Worm (Caenorhabditis elegans) whole organism, young adult: ENCODE results near the gene tbb-1.

Experiments
- B0261.1 ChIP-seq: sonication (generic microtip); optimal IDR thresholded peaks from 2 replicates; lab custom pipeline; 2016; ENCODE audit warnings: mild to moderate bottlenecking, missing genetic modification characterization, moderate library complexity, missing compliant biosample characterization
- F22D6.2 ChIP-seq: sonication (generic microtip); optimal IDR thresholded peaks from 2 replicates; lab custom pipeline; 2016; ENCODE audit warnings: mild to moderate bottlenecking, missing genetic modification characterization, missing compliant biosample characterization
- F23B12.7 ChIP-seq: sonication (generic microtip); optimal IDR thresholded peaks from 2 replicates; lab custom pipeline; 2017; ENCODE audit warnings: missing genetic modification characterization, mild to moderate bottlenecking, missing compliant biosample characterization, antibody characterized with exemption, moderate library complexity; ENCODE audit not compliant: insufficient read depth
- F37B4.10 ChIP-seq: fragments of 200-800 bp; sonication (Bioruptor generic); IDR thresholded peaks from 2 replicates; pipeline ENCODE4 v1.3.6; 2022; ENCODE audit warnings: missing genetic modification characterization, missing compliant biosample characterization
- F49E8.2 ChIP-seq: sonication (generic microtip); optimal IDR thresholded peaks from 3 replicates; lab custom pipeline; 2017; ENCODE audit warnings: missing genetic modification characterization, mild to moderate bottlenecking, missing compliant biosample characterization, antibody characterized with exemption, moderate library complexity; ENCODE audit not compliant: insufficient read depth
- F52B5.7 ChIP-seq: sonication (generic microtip); optimal IDR thresholded peaks from 2 replicates; lab custom pipeline; 2016; ENCODE audit warnings: mild to moderate bottlenecking, missing genetic modification characterization, missing compliant biosample characterization
- F57C9.4 ChIP-seq: sonication (generic microtip); optimal IDR thresholded peaks from 2 replicates; lab custom pipeline; 2017; ENCODE audit warnings: mild to moderate bottlenecking, missing genetic modification characterization, missing compliant biosample characterization
- T07F8.4 ChIP-seq: sonication (generic microtip); optimal IDR thresholded peaks from 2 replicates; lab custom pipeline; 2016; ENCODE audit warnings: mild to moderate bottlenecking, missing genetic modification characterization, moderate library complexity, missing compliant biosample characterization
- Y56A3A.18 ChIP-seq: fragments of 200-800 bp; sonication (Bioruptor generic); IDR thresholded peaks from 2 replicates; pipeline ENCODE4 v1.3.6; 2022; ENCODE audit warnings: missing genetic modification reagents, missing genetic modification characterization, missing compliant biosample characterization
- Y79H2A.3 ChIP-seq: fragments of 200-800 bp; sonication (Bioruptor generic); conservative IDR thresholded peaks from 2 replicates; pipeline ENCODE4 v1.3.6; 2022; ENCODE audit warnings: missing genetic modification reagents, missing genetic modification characterization, missing compliant biosample characterization
- Y95B8A.8 ChIP-seq: fragments of 200-800 bp; sonication (Bioruptor generic); IDR thresholded peaks from 2 replicates; pipeline ENCODE4 v1.3.6; 2022; ENCODE audit warnings: missing genetic modification reagents, missing genetic modification characterization, missing compliant biosample characterization
- ZK185.1 ChIP-seq: sonication (generic microtip); optimal IDR thresholded peaks from 2 replicates; lab custom pipeline; 2016; ENCODE audit warnings: mild to moderate bottlenecking, missing genetic modification characterization, missing compliant biosample characterization; ENCODE audit not compliant: poor library complexity, severe bottlenecking
- ama-1 ChIP-seq, 3 experiments: fragments of 150-350 bp in 1 of 3; sonication (generic microtip) in 2 of 3; optimal IDR thresholded peaks; 2 replicates each; lab custom pipeline; 2014 to 2018; ENCODE audit warnings: missing biosample characterization in 2 of 3, missing genetic modification characterization in 2 of 3, missing genetic modification reagents in 2 of 3
- aptf-2 ChIP-seq: fragments of 200-800 bp; sonication (Bioruptor generic); conservative IDR thresholded peaks from 2 replicates; pipeline ENCODE4 v1.3.6; 2022; ENCODE audit warnings: missing genetic modification reagents, missing genetic modification characterization, missing compliant biosample characterization
- atf-7 ChIP-seq: sonication (generic microtip); optimal IDR thresholded peaks from 2 replicates; lab custom pipeline; 2017; ENCODE audit warnings: mild to moderate bottlenecking, missing genetic modification characterization, missing compliant biosample characterization
- athp-1 ChIP-seq: sonication (generic microtip); optimal IDR thresholded peaks from 2 replicates; lab custom pipeline; 2017; ENCODE audit warnings: mild to moderate bottlenecking, missing genetic modification characterization, missing compliant biosample characterization
- ccch-3 ChIP-seq: fragments of 200-800 bp; sonication (Bioruptor generic); optimal IDR thresholded peaks from 2 replicates; lab custom pipeline; 2018; ENCODE audit warnings: mild to moderate bottlenecking, missing genetic modification characterization, missing compliant biosample characterization
- ceh-40 ChIP-seq: fragments of 200-800 bp; sonication (Bioruptor generic); IDR thresholded peaks from 2 replicates; pipeline ENCODE4 v1.3.6; 2022; ENCODE audit warnings: missing genetic modification characterization, missing compliant biosample characterization
- ceh-58 ChIP-seq: fragments of 200-800 bp; sonication (Bioruptor generic); IDR thresholded peaks from 2 replicates; pipeline ENCODE4 v1.3.6; 2022; ENCODE audit warnings: missing genetic modification characterization, missing compliant biosample characterization
- ceh-79 ChIP-seq: sonication (generic microtip); optimal IDR thresholded peaks from 2 replicates; lab custom pipeline; 2017; ENCODE audit warnings: mild to moderate bottlenecking, missing genetic modification characterization, missing compliant biosample characterization
- efl-1 ChIP-seq: fragments of 150-350 bp; optimal IDR thresholded peaks from 2 replicates; lab custom pipeline; 2014; ENCODE audit warnings: missing biosample characterization, missing genetic modification reagents, missing genetic modification characterization
- ekl-4 ChIP-seq: fragments of 200-800 bp; sonication (Bioruptor generic); IDR thresholded peaks from 2 replicates; pipeline ENCODE4 v1.3.6; 2022; ENCODE audit warnings: missing genetic modification reagents, missing genetic modification characterization, missing compliant biosample characterization
- ets-4 ChIP-seq: fragments of 200-800 bp; sonication (Bioruptor generic); optimal IDR thresholded peaks from 2 replicates; lab custom pipeline; 2018; ENCODE audit warnings: mild to moderate bottlenecking, missing genetic modification characterization, missing compliant biosample characterization
- hmg-1.2 ChIP-seq: fragments of 200-800 bp; sonication (Bioruptor generic); IDR thresholded peaks from 2 replicates; pipeline ENCODE4 v1.3.6; 2022; ENCODE audit warnings: missing genetic modification reagents, missing genetic modification characterization, missing compliant biosample characterization
- hmg-20 ChIP-seq: fragments of 200-800 bp; sonication (Bioruptor generic); IDR thresholded peaks from 2 replicates; pipeline ENCODE4 v1.3.6; 2022; ENCODE audit warnings: missing genetic modification reagents, missing genetic modification characterization, missing compliant biosample characterization
- hrde-1 ChIP-seq: sonication (generic microtip); optimal IDR thresholded peaks from 2 replicates; lab custom pipeline; 2016; ENCODE audit warnings: missing genetic modification characterization, mild to moderate bottlenecking, missing compliant biosample characterization, moderate library complexity, missing genotype, missing genetic modification reagents, borderline replicate concordance
- lin-54 ChIP-seq: fragments of 200-800 bp; sonication (Bioruptor generic); optimal IDR thresholded peaks from 2 replicates; lab custom pipeline; 2018; ENCODE audit warnings: mild to moderate bottlenecking, missing genetic modification characterization, missing compliant biosample characterization
- lsy-27 ChIP-seq: sonication (generic microtip); optimal IDR thresholded peaks from 2 replicates; lab custom pipeline; 2017; ENCODE audit warnings: missing genetic modification characterization, mild to moderate bottlenecking, missing compliant biosample characterization, antibody characterized with exemption, missing genotype, borderline replicate concordance; ENCODE audit not compliant: insufficient read depth
- madf-6 ChIP-seq: fragments of 200-800 bp; sonication (Bioruptor generic); IDR thresholded peaks from 2 replicates; pipeline ENCODE4 v1.3.6; 2022; ENCODE audit warnings: missing genetic modification reagents, missing genetic modification characterization, missing compliant biosample characterization
- madf-8 ChIP-seq: fragments of 200-800 bp; sonication (Bioruptor generic); conservative IDR thresholded peaks from 2 replicates; pipeline ENCODE4 v1.3.6; 2022; ENCODE audit warnings: missing genetic modification reagents, missing genetic modification characterization, missing compliant biosample characterization
- mes-4 ChIP-seq: sonication (generic microtip); optimal IDR thresholded peaks from 2 replicates; lab custom pipeline; 2016; ENCODE audit warnings: missing genotype, missing genetic modification characterization, missing compliant biosample characterization
- mxl-1 ChIP-seq: sonication (generic microtip); optimal IDR thresholded peaks from 2 replicates; lab custom pipeline; 2016; ENCODE audit warnings: missing genetic modification characterization, missing compliant biosample characterization
- nfya-2 ChIP-seq: fragments of 200-800 bp; sonication (Bioruptor generic); IDR thresholded peaks from 2 replicates; pipeline ENCODE4 v1.3.6; 2022; ENCODE audit warnings: missing genetic modification reagents, missing genetic modification characterization, missing compliant biosample characterization
- nfyb-1 ChIP-seq: fragments of 200-800 bp; sonication (Bioruptor generic); IDR thresholded peaks from 2 replicates; pipeline ENCODE4 v1.3.6; 2022; ENCODE audit warnings: missing genetic modification reagents, missing genetic modification characterization, missing compliant biosample characterization
- nhr-90 ChIP-seq: sonication (generic microtip); optimal IDR thresholded peaks from 2 replicates; lab custom pipeline; 2016; ENCODE audit warnings: missing genotype, mild to moderate bottlenecking, missing genetic modification characterization, missing compliant biosample characterization
- rcor-1 ChIP-seq: fragments of 200-800 bp; sonication (Bioruptor generic); IDR thresholded peaks from 2 replicates; pipeline ENCODE4 v1.3.6; 2022; ENCODE audit warnings: missing genetic modification reagents, missing genetic modification characterization, missing compliant biosample characterization
- sdz-38 ChIP-seq: sonication (generic microtip); optimal IDR thresholded peaks from 2 replicates; lab custom pipeline; 2016; ENCODE audit warnings: missing genotype, missing genetic modification characterization, missing compliant biosample characterization
- snpc-4 ChIP-seq, 5 experiments: fragments of 150-350 bp in 1 of 5; sonication (generic microtip) in 4 of 5; optimal IDR thresholded peaks; 2 replicates each; lab custom pipeline; 2014 to 2018; ENCODE audit warnings: missing genetic modification characterization in 5 of 5, missing biosample characterization in 3 of 5, antibody characterized with exemption in 2 of 5, mild to moderate bottlenecking in 2 of 5, missing compliant biosample characterization in 2 of 5, missing genotype in 2 of 5, moderate library complexity in 2 of 5, missing genetic modification reagents in 1 of 5
- tbp1 ChIP-seq: fragments of 200-800 bp; sonication (Bioruptor generic); optimal IDR thresholded peaks from 2 replicates; lab custom pipeline; 2018; ENCODE audit warnings: mild to moderate bottlenecking, missing genetic modification characterization, missing compliant biosample characterization
- tbx-9 ChIP-seq: sonication (generic microtip); optimal IDR thresholded peaks from 2 replicates; lab custom pipeline; 2016; ENCODE audit warnings: borderline replicate concordance, missing genetic modification characterization, inconsistent platforms, missing compliant biosample characterization
- unc-130 ChIP-seq: sonication (generic microtip); optimal IDR thresholded peaks from 2 replicates; lab custom pipeline; 2016; ENCODE audit warnings: missing genetic modification reagents, missing genetic modification characterization, missing compliant biosample characterization
- ztf-18 ChIP-seq: sonication (generic microtip); optimal IDR thresholded peaks from 2 replicates; lab custom pipeline; 2016; ENCODE audit warnings: missing genotype, mild to moderate bottlenecking, missing genetic modification characterization, missing compliant biosample characterization
- ztf-3 ChIP-seq: fragments of 200-800 bp; sonication (Bioruptor generic); optimal IDR thresholded peaks from 2 replicates; lab custom pipeline; 2018; ENCODE audit warnings: mild to moderate bottlenecking, missing genetic modification characterization, missing compliant biosample characterization
- ztf-6 ChIP-seq: fragments of 200-800 bp; sonication (Bioruptor generic); IDR thresholded peaks from 2 replicates; pipeline ENCODE4 v1.3.6; 2022; ENCODE audit warnings: missing genetic modification reagents, missing genetic modification characterization, missing compliant biosample characterization

tbb-1 gene

DNA sequence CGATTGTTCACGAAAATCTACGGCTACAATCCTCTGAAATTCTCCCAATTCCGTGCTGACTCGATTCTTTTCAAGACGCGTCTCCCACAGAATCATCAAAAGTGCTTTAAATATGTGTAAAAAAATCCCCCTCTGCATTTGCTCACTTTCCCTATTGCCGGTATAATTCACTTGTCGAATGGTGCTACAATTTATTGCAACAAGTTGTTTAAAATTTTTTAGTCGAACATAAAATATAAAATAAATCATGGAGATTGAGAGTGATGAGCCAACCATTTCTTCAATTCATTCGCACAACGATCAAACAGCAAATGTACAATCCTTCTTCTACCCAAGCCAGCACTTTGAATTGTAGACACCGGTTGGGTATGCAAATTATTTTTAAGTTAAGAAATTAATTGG, 4.2 kb upstream of the tbb-1 start (continued):
- peak; percentile 61; the same call in 1 of the 2 replicates for TF ChIP-seq madf-8 (GFP tag; lab: Robert Waterston, UW)
- peak; percentile 70 for TF ChIP-seq ztf-18
- peak; percentile 80 for TF ChIP-seq nfyb-1 (GFP tag; lab: Robert Waterston, UW)
- TF ChIP-seq rcor-1 (GFP tag; lab: Robert Waterston, UW) = peak; percentile 66
- peak; percentile 71; the same call in 1 of the 2 replicates for TF ChIP-seq ceh-58 (GFP tag; lab: Robert Waterston, UW)
- peak; percentile 94 for TF ChIP-seq Y79H2A.3 (GFP tag; lab: Robert Waterston, UW)
- peak; percentile 70; the same call in 1 of the 2 replicates for TF ChIP-seq ceh-40
- TF ChIP-seq ZK185.1 = no peak
- peak; percentile 43 for TF ChIP-seq nhr-90 (tag; lab: Kevin White, UChicago)
- TF ChIP-seq ceh-79 (tag; lab: Kevin White, UChicago) = no peak
- TF ChIP-seq unc-130 (GFP tag; lab: Kevin White, UChicago) = peak; percentile 85
- peak; percentile 39; the same call in 1 of the 2 replicates for TF ChIP-seq hmg-1.2 (GFP tag; lab: Robert Waterston, UW)
- peak; percentile 20 for TF ChIP-seq ama-1 (optimal IDR thresholded peaks at IDR 0.05; lab: Kevin White, UChicago)
- TF ChIP-seq ama-1 (GFP tag; optimal IDR thresholded peaks at IDR 0.05; lab: Kevin White, UChicago) = peak; percentile 83 to 93
- peak; percentile 49 for TF ChIP-seq ets-4 (GFP tag; lab: Kevin White, UChicago)
- no peak for TF ChIP-seq ccch-3
- TF ChIP-seq T07F8.4 (tag; lab: Kevin White, UChicago) = peak; percentile 44
- no peak for TF ChIP-seq F22D6.2 (tag; lab: Kevin White, UChicago)
- peak; percentile 33 for TF ChIP-seq mxl-1 (tag; lab: Kevin White, UChicago)
- peak; percentile 52 for TF ChIP-seq tbp1 (GFP tag; lab: Kevin White, UChicago)
- no peak for TF ChIP-seq snpc-4 (GFP tag; optimal IDR thresholded peaks at IDR 0.05; lab: Kevin White, UChicago)
- peak in 1 of 4 experiments; percentile 56 for TF ChIP-seq snpc-4 (tag; optimal IDR thresholded peaks at IDR 0.05; lab: Kevin White, UChicago)
- TF ChIP-seq hrde-1 (tag; lab: Kevin White, UChicago) = peak; percentile 98
- no peak for TF ChIP-seq aptf-2
- TF ChIP-seq F57C9.4 = peak; percentile 40
- TF ChIP-seq mes-4 = peak; percentile 18
- TF ChIP-seq Y56A3A.18 (GFP tag; lab: Robert Waterston, UW) = peak; percentile 73; the same call in 1 of the 2 replicates
- TF ChIP-seq ztf-3 = no peak
- TF ChIP-seq hmg-20 (GFP tag; lab: Robert Waterston, UW) = no peak
- TF ChIP-seq ekl-4 (GFP tag; lab: Robert Waterston, UW) = peak; percentile 89
- no peak for TF ChIP-seq ztf-6 (GFP tag; lab: Robert Waterston, UW)
- TF ChIP-seq tbx-9 = peak; percentile 19
- TF ChIP-seq atf-7 (tag; lab: Kevin White, UChicago) = peak; percentile 27
- 0 out of 2 replicates have a peak, but pooled peaks have one; percentile 11 for TF ChIP-seq F37B4.10 (GFP tag; lab: Robert Waterston, UW)
- peak; percentile 93 for TF ChIP-seq F49E8.2
- peak; percentile 76 for TF ChIP-seq lin-54 (GFP tag; lab: Kevin White, UChicago)
- peak; percentile 86 for TF ChIP-seq madf-6
- peak; percentile 85 for TF ChIP-seq athp-1 (tag; lab: Kevin White, UChicago)
- TF ChIP-seq lsy-27 (tag; lab: Kevin White, UChicago) = no peak
- peak; percentile 62 for TF ChIP-seq efl-1 (GFP tag; lab: Kevin White, UChicago)
- peak; percentile 32 for TF ChIP-seq F23B12.7 (tag; lab: Kevin White, UChicago)
- no peak for TF ChIP-seq sdz-38 (tag; lab: Kevin White, UChicago)
- peak; percentile 45; the same call in 1 of the 2 replicates for TF ChIP-seq nfya-2 (GFP tag; lab: Robert Waterston, UW)
- TF ChIP-seq F52B5.7 = peak; percentile 73
- TF ChIP-seq B0261.1 = no peak
- TF ChIP-seq Y95B8A.8 (GFP tag; lab: Robert Waterston, UW) = peak; percentile 88
